Worm (Caenorhabditis elegans) whole organism, dauer: ENCODE measurements around the gene F40F8.3.
"Not testable (repeated sequence)": the region's sequence is repeated elsewhere in the genome, so short reads cannot be mapped to it uniquely, and the experiment has no call there.

Experiments
- unc-62 ChIP-seq: sonication (generic microtip); optimal IDR thresholded peaks from 2 replicates; lab custom pipeline; 2017; ENCODE audit warnings: missing biosample characterization, missing genetic modification reagents, missing genetic modification characterization

F40F8.3 gene

DNA sequence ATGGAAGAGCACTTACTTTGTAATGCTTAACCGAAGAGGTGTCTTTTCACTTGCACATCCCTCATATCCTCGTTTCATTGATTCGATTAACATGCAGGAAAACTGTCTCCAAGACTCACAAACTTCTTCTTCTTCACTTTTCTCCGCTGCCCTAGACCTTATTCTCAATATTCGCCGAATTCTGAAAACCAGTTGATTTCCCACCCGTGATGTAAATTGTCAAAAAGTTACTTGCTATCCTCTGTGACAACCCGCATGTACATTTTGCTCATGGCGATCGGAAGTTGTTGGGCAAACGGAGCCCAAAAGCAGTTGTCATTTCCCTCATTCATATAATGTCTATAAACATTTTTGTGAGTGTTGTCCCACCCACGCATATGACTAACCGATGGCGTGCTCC, 18.7 kb upstream of the F40F8.3 start:
- TF ChIP-seq unc-62: no peak

DNA sequence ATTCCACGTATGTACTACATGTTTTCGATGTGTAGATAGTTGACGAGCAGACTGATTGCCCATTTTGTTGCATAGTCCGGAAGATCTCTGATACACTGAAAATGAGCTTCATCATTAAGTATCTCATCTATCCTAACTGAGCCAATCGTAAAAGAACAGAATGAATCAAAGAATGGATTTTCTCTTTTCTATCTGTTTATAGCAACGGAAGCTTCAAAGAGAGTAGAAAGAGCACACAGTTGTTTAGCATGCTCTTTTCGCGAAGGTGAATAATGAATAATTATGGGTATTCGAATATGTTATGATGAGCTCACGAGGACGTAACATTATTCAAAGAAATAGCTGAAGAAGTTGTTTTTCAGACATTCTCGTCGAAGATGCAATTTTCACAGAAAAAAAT, 18.0 kb upstream of the F40F8.3 start, which contains the start of gene glb-4:
TSS of gene glb-4 (minus strand) at position 101 of the 400 bp plus-strand sequence.
- no peak for TF ChIP-seq unc-62

DNA sequence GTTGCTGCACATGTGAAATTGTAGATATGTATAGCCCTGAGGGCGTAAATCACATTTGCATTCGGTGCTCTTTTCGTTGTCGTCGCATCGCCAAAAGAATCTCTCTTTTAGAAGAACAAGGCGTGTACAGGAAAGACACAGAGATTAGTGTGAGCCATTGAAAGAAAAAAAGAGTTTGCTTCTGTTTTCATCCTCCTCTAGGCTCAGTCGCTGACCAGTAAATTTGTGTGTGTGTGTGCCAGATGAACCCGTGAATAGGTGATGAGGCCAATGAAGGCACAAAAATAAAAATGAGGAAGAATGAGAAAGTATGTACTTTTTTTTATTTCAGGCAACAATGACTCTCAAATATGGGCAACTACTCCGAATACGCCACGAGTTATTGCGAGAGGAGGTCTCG, 16.7 kb upstream of the F40F8.3 start, which contains the start of gene mat-2:
TSS of gene mat-2 (plus strand) at position 301 of the 400 bp plus-strand sequence.
- no peak for TF ChIP-seq unc-62

DNA sequence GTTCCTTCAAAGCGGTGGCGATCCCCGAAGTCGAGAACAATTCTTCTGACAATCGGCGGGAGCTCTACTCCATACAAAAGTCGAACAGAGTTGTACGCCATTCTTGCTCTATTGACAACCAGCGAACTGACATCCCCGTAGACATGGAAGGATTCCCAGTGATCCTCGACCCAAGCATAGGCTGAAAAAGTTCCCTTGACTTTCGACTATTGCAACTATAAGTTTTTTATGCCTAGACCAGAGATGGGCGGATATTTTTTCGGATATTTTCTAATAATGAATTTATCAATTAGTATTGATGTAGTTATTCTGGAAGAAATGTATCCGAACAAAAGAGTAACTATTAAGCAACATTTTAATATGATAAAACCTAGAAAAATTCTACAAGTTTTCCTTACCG, 7.3 kb upstream of the F40F8.3 start, which contains the start of gene W10C6.2:
TSS of gene W10C6.2 (minus strand) at position 101 of the 400 bp plus-strand sequence.
- TF ChIP-seq unc-62: not testable (repeated sequence)

DNA sequence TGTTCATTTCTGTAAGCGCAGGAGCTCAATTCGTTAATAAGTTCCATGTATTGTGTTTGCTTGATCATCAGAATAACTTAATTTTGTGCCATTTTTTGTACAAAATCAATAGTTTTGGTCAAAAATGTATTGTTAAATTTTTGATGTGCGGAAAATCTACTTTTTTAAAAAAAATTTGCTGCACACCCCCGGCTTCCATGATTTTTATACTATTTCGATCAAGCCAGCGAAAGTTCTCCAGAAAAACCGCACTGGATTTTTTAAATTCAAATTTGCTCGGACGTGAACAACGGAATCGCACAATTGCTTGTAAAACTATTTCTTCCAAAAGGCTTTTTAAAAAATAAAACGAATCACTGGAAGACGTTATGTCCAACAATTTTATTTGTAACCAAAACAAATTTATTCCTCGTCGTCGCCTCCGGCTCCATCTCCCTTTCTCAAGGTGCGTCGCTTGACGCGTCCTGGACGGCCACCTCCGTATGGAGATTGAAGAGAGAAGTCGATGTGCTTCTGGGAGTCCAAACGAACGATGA, 4.0 kb upstream of the F40F8.3 start:
- TF ChIP-seq unc-62: no peak

DNA sequence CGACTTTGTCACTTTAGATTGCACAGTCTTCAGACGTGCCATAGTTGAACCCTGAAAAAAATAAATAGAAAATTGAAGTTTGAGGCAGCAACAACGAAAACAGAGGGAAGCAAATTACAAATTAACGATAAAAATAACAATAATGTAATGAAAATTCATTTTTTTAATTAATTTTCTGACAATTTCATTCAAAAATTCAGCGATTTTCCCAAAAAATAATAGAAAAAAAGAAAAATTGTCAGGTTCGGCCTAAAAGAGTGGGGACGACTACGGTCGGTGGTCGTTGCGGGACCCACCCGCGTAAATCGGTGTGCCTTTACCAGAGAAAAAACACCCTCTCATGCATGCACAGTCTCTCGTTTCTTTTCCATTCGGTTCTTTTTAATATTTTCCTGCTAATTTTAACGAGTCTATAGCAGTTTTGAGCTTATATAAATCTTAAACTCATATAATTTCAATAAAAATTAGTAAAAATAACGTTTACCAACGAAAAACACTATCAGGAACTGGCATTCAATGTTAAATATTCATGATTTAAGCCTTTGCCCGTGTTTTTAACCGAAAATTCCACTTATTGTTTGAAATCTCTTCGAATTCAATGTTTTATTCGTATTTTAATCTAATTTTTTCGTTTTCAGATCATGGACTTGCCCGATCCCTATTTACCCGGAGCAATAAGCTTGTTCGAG, 2.6 kb upstream of the F40F8.3 start, which contains the start of the genes rps-9 and lsm-1:
TSS of gene rps-9 (minus strand) at position 51 of the 689 bp plus-strand sequence.
TSS of gene lsm-1 (plus strand) at position 639 of the 689 bp plus-strand sequence.
- TF ChIP-seq unc-62: no peak

DNA sequence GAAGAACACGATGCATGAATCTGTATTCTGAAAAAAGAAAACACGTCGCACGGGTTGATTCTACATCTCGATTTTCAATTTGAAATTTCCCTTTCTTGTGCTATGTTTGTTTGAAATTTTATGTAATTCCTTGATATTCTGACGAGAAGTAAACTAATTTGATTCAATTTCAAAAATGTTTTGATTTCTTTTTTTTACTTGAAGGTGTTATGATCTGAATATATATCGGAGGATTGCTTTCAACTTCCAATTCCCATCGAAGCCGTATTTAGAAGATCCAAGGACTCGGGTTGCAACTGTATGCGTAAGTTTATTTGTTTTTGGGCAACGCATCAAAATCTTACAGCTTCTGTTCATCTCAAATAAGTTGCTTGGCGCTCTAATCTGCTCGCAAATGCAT, 1.7 kb upstream of the F40F8.3 start, which contains the start of gene F40F8.1:
TSS of gene F40F8.1 (plus strand) at position 301 of the 400 bp plus-strand sequence.
- TF ChIP-seq unc-62: no peak

DNA sequence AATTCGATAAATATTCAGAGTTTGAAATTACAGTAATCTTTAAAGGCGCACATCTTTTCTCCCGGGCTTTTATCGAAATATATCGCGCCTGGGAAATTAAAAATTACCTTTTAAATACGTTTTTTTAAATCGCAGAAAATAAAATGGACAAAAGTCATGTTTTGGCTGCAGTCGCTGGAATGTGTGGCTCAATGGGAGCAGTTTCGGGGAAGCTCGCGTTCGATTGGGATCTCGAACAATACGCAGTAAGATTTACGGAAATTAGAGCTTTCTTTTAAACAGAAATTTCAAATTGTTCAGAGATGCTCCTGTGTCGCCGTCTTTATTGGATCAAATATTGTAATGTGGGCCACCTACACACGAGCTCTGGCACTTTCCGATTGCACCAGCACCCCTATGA, 428 bp downstream of the F40F8.3 start, which contains the start of gene F40F8.12:
TSS of gene F40F8.12 (plus strand) at position 301 of the 400 bp plus-strand sequence.
- no peak for TF ChIP-seq unc-62

DNA sequence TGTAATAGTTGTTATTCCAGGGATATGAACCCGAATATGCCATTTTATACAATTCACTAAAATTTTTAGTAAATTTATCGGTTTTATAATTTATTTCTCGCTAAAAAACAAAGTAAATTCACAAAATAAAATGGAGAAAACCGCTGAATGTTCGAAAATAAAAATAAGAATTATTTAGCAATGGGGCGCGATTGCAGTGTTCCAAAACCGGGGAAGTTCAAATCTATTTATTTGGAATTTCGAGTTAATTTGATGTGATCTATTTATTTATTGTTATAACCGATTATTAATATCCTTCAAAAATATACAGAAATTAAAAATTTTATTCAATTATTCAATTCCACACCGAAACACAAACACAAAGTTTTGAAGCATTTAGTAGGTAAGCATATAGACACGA, 3.5 kb downstream of the F40F8.3 start, which contains the start of gene F40F8.11:
TSS of gene F40F8.11 (minus strand) at position 49 of the 400 bp plus-strand sequence.
- TF ChIP-seq unc-62: no peak

DNA sequence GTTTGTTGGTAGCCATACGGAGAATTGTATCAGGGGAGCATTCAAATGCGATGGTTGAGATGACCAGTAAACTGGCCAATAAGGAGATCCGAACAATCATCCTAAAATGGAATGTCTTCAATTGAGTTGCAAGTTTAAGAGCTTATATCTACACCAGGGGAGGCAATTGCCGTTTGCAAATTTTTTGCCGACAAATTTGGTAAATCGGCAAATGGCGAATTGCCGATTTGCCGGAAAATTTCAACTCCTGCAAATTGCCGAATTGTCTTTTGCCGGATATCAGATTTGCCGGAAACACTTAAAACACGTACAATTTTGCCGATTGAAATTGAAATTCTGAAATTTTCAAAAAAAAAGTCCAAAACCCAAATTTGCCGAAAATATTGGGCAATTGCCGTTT, 5.7 kb downstream of the F40F8.3 start, which contains the start of gene F40F8.5:
TSS of gene F40F8.5 (minus strand) at position 101 of the 400 bp plus-strand sequence.
- no peak for TF ChIP-seq unc-62

DNA sequence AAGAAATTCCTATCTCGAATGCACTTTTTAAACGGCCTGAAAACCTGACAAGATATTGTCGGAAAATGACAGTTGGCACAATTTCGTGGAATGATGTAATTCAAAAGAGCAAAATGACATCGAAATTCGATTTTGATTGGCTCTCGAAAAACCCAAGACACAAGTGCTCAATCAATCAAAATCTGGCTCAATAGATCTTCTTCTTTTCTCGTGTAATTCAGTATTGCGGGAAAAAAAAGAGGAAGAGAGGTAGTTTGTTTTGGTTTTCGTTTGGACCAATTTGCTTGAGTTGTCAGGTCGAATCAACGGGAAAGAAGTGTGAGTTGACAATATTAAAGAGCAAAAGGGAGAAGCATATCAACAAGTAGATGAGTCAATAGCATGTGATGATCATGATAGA, 6.7 kb downstream of the F40F8.3 start:
- TF ChIP-seq unc-62: no peak

DNA sequence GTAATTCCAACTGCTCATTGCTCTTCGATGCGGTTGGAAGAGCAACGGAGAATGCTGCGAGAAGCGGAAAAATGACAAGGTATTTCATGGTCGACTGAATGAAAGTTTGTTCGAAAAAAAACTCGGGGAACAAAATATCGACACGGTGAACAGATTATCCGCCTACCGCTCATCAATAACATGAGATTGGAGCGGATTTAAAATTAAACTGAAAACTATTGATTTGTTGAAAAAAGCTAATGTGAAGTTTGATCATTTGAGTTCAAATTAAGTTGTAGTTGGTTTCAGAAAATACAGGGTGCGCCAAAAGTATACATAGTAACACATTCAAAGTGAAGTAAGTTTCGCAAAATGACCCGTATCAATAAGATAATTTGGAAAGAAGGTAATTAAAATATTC, 11.1 kb downstream of the F40F8.3 start, which contains the start of gene F40F8.4:
TSS of gene F40F8.4 (minus strand) at position 101 of the 400 bp plus-strand sequence.
- no peak for TF ChIP-seq unc-62

DNA sequence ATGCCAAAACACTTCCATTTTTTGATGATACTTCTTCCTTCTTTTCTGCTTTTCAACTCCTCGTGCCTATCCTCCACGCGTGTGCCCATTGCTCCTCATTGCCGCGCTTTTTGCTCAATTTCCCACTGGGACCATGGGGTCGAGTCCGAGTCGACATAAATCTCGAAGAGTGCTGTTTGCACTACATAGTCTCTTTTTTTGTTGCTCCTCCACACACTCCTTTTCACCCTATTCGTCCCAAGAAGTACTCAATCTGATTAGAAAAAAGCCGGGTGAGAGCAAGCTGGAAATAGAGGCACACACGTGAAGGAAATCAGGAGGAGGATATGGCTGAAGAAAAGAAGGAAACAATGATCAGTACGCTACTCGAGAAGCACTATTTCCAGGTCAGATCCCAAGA, 13.5 kb downstream of the F40F8.3 start, which contains the start of gene arrd-6:
TSS of gene arrd-6 (plus strand) at position 169 of the 400 bp plus-strand sequence.
- no peak for TF ChIP-seq unc-62

DNA sequence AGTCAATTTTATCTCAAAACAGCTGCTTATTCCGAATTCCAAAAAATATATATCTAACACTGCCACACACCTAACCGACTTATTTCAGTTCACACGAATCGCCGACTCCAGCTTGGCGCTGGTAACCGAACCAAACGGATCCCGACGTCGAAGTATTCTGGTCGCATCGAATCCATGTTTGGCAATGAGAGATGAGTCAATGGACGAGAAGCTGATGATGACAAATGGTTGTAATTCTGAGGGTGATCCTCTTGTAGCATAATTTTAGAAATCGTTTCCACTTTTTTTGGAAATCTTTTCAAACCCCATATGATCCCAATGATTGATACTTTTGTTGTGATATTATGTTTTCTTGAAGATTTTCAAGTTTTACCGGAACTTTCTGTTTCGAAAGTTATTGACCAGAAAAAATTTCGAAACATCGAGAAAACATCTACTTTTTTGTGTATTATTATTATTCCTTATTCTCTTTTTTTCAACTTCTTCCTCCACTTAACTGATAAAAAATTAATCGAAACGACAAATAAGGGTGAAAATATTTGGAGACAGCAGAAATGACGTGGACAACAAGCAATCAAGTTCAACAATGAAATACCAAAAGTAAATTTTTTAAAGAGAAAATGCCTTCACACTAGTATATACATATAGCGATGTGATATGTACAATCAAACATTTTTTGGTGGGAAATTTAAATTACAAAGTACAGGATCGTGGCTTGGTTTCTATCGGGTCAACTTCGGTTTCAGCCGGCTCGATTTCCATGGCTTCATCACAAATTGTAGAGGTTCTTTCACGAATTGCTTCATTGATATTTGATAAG, 21.0 kb downstream of the F40F8.3 start:
- no peak for TF ChIP-seq unc-62

DNA sequence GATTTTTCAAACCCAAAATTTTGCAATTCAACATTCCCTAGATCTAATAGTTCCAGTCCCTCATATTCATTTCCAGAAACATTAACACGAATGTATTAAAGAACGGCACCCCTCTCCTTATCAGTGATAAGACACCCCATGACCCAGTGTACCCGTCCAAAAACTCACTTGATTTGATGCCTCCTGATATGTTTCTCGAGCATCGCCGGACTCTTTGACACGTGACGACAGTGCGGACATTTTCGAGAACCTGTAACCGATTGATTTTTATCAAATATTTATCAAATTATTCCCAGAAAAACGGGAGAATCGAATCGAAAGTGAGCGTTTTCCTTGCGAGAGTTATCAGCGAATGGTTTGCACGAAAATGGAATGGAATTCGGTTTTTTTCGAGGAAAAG, 21.9 kb downstream of the F40F8.3 start:
- no peak for TF ChIP-seq unc-62

DNA sequence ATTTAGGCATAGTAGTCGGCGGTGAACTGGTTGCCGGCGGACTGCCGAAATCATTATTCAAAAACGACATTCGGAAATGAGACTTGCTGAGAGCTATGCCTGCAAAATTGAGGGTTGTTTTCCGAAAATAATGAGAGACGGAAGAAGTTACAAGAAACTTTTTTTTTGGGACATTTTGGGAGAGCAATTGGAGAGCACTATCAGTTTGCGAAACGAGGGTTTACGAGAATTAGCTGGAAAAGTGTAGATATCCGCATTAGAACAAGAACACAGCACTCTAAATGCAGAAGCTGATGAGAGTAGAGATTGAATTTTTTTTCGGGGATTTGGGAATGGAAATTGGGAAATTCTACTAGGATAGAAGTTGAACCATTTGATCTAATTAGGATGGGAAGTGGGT, 23.4 kb downstream of the F40F8.3 start, which contains the start of gene pqm-1:
TSS of gene pqm-1 (minus strand) at position 101 of the 400 bp plus-strand sequence.
- no peak for TF ChIP-seq unc-62
